Worm (Caenorhabditis elegans): Measurements from ENCODE around the gene iff-1.

ce11 chrIII:9748694-9749093, 1.7 kb upstream of the iff-1 start, which contains the start of gene T05G5.4:
- TF ChIP-seq snpc-1.3 (tag; optimal IDR thresholded peaks at IDR 0.05; ENCODE audit: insufficient read depth) (peak; percentile 46), xnd-1 (tag; optimal IDR thresholded peaks at IDR 0.05) (no peak), ccch-3 (GFP tag; optimal IDR thresholded peaks at IDR 0.05) (no peak), pha-4 (tag; optimal IDR thresholded peaks at IDR 0.05) (no peak), F52B5.7 (tag; optimal IDR thresholded peaks at IDR 0.05) (no peak)

Data from whole organism, young adult.